Worm (Caenorhabditis elegans): ENCODE results near the gene clc-28.

DNA sequence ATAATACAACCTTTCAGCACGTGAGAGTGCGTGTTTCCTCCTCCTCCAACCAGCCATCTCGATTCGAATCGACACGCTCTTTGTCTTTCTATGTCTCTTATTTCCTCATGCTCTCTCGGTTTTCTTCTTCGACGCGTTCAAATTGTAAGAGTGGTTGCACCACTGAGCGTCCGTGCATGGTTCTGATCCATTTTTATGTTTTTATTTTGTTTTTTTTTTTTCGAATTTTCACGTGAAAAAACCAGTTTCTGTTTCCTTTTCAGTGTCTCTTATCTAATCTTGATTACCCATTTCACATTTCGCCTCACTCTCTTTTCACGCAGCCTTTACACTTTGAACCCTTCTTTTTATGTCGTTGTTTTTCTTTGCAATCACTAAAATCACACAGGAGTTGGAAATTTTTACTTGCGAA, 31.6 kb upstream of the clc-28 start:
- no peak for TF ChIP-seq unc-62 (GFP tag; optimal IDR thresholded peaks at IDR 0.05 in 1 of 2)
- TF ChIP-seq unc-62 (tag; optimal IDR thresholded peaks at IDR 0.05) = no peak
- TF ChIP-seq nhr-237 (tag; optimal IDR thresholded peaks at IDR 0.05) = no peak
- no peak for TF ChIP-seq ztf-7 (tag; optimal IDR thresholded peaks at IDR 0.05)
- no peak; the same call in 1 of the 2 replicates for TF ChIP-seq pha-4 (GFP tag; IDR thresholded peaks at IDR 0.05)
- no peak for TF ChIP-seq pha-4 (tag; optimal IDR thresholded peaks at IDR 0.05)

Data from whole organism, L4 larva.